Worm (Caenorhabditis elegans) whole organism, midembryonic: ENCODE data around the gene C17E7.9.

ENCODE experiments used
- cog-1 ChIP-seq: sonication (generic microtip); optimal IDR thresholded peaks from 2 replicates; lab custom pipeline; 2016; ENCODE audit warnings: missing genetic modification characterization, missing compliant biosample characterization
- flt-1 ChIP-seq: fragments of 200-800 bp; sonication (Bioruptor generic); IDR thresholded peaks from 2 replicates; pipeline ENCODE4 v1.3.6; 2022; ENCODE audit warnings: missing genetic modification characterization, missing compliant biosample characterization
- med-1 ChIP-seq: sonication (generic microtip); optimal IDR thresholded peaks from 2 replicates; lab custom pipeline; 2017; ENCODE audit warnings: missing genetic modification characterization, mild to moderate bottlenecking, missing compliant biosample characterization, antibody characterized with exemption, missing genetic modification reagents; ENCODE audit not compliant: insufficient read depth
- ref-1 ChIP-seq: fragments of 200-800 bp; sonication (Bioruptor generic); conservative IDR thresholded peaks from 2 replicates; pipeline ENCODE4 v1.3.6; 2022; ENCODE audit warnings: missing genetic modification reagents, missing genetic modification characterization, missing compliant biosample characterization
- ztf-23 ChIP-seq: fragments of 200-800 bp; sonication (Bioruptor generic); IDR thresholded peaks from 2 replicates; pipeline ENCODE4 v1.3.6; 2022; ENCODE audit warnings: missing genetic modification reagents, missing genetic modification characterization, missing compliant biosample characterization
- ztf-29 ChIP-seq: fragments of 200-800 bp; sonication (Bioruptor generic); IDR thresholded peaks from 2 replicates; pipeline ENCODE4 v1.3.6; 2022; ENCODE audit warnings: missing genetic modification reagents, missing genetic modification characterization, missing compliant biosample characterization

- TF ChIP-seq cog-1, result no peak
- no peak for TF ChIP-seq ref-1 (GFP tag; lab: Robert Waterston, UW)
- no peak for TF ChIP-seq flt-1 (GFP tag; lab: Robert Waterston, UW)
- TF ChIP-seq ztf-23 (GFP tag; lab: Robert Waterston, UW), result no peak
- TF ChIP-seq med-1, result no peak
- no peak for TF ChIP-seq ztf-29
These were observed 1.3 kb upstream of the C17E7.9 start, which contains the start of gene C17E7.12 for ce11 chrV:3891919-3892318.
